Worm (Caenorhabditis elegans) whole organism, L4 larva: ENCODE data around the gene ulp-4.

Experiments used
- F44E2.7 ChIP-seq: fragments of 200-800 bp; sonication (Bioruptor generic); IDR thresholded peaks from 2 replicates; pipeline ENCODE4 v2.1.2; 2022; ENCODE audit warnings: missing genetic modification characterization, missing compliant biosample characterization
- R02D3.7 ChIP-seq: fragments of 150-350 bp; sonication (generic microtip); optimal IDR thresholded peaks from 3 replicates; lab custom pipeline; 2014; ENCODE audit warnings: missing biosample characterization, missing genetic modification characterization
- Y105C5A.15 ChIP-seq: fragments of 200-800 bp; sonication (Bioruptor generic); IDR thresholded peaks from 2 replicates; pipeline ENCODE4 v1.3.6; 2022; ENCODE audit warnings: missing genetic modification characterization, missing compliant biosample characterization
- Y48G9A.11 ChIP-seq: fragments of 200-800 bp; sonication (Bioruptor generic); IDR thresholded peaks from 2 replicates; pipeline ENCODE4 v1.3.6; 2022; ENCODE audit warnings: missing genetic modification reagents, missing genetic modification characterization, missing compliant biosample characterization
- ama-1 ChIP-seq: fragments of 150-350 bp; optimal IDR thresholded peaks from 2 replicates; lab custom pipeline; 2014; ENCODE audit warnings: inconsistent platforms, mixed read lengths
- ceh-62 ChIP-seq: sonication (generic microtip); optimal IDR thresholded peaks from 2 replicates; lab custom pipeline; 2017; ENCODE audit warnings: missing biosample characterization, missing genetic modification characterization
- cey-2 ChIP-seq: sonication (generic microtip); optimal IDR thresholded peaks from 3 replicates; lab custom pipeline; 2017; ENCODE audit warnings: missing genetic modification characterization, mild to moderate bottlenecking, missing compliant biosample characterization, antibody characterized with exemption, borderline replicate concordance; ENCODE audit not compliant: insufficient read depth
- ctbp-1 ChIP-seq: fragments of 200-800 bp; sonication (Bioruptor generic); IDR thresholded peaks from 2 replicates; pipeline ENCODE4 v1.3.6; 2022; ENCODE audit warnings: missing genetic modification reagents, missing genetic modification characterization, missing compliant biosample characterization
- daf-12 ChIP-seq: fragments of 150-350 bp; optimal IDR thresholded peaks from 2 replicates; lab custom pipeline; 2014; ENCODE audit warnings: missing biosample characterization, missing genetic modification reagents, missing genetic modification characterization
- daf-16 ChIP-seq, 3 experiments: sonication (generic microtip); optimal IDR thresholded peaks; 2 replicates each; lab custom pipeline; 2016 to 2017; ENCODE audit warnings: missing genetic modification characterization in 3 of 3, missing genetic modification reagents in 3 of 3, mild to moderate bottlenecking in 2 of 3, missing compliant biosample characterization in 2 of 3, missing biosample characterization in 1 of 3, moderate library complexity in 1 of 3
- daf-8 ChIP-seq: fragments of 200-800 bp; sonication (Bioruptor generic); IDR thresholded peaks from 2 replicates; pipeline ENCODE4 v1.3.6; 2022; ENCODE audit warnings: missing genetic modification characterization, missing compliant biosample characterization
- dmd-8 ChIP-seq: fragments of 200-800 bp; sonication (Bioruptor generic); IDR thresholded peaks from 2 replicates; pipeline ENCODE4 v1.3.6; 2022; ENCODE audit warnings: missing genetic modification characterization, missing compliant biosample characterization
- dpl-1 ChIP-seq: fragments of 150-350 bp; optimal IDR thresholded peaks from 2 replicates; lab custom pipeline; 2014; ENCODE audit warnings: missing biosample characterization, missing genetic modification reagents, missing genetic modification characterization
- egl-43 ChIP-seq: fragments of 200-800 bp; sonication (Bioruptor generic); IDR thresholded peaks from 2 replicates; pipeline ENCODE4 v1.3.6; 2022; ENCODE audit warnings: missing genetic modification reagents, missing genetic modification characterization, missing compliant biosample characterization
- hlh-11 ChIP-seq: fragments of 200-800 bp; sonication (Bioruptor generic); optimal IDR thresholded peaks from 2 replicates; lab custom pipeline; 2018; ENCODE audit warnings: mild to moderate bottlenecking, missing genetic modification characterization, missing compliant biosample characterization
- hlh-30 ChIP-seq: sonication (generic microtip); optimal IDR thresholded peaks from 2 replicates; lab custom pipeline; 2017; ENCODE audit warnings: antibody characterized with exemption, mild to moderate bottlenecking, missing genetic modification characterization, missing compliant biosample characterization; ENCODE audit not compliant: insufficient read depth
- jun-1 ChIP-seq: fragments of 150-350 bp; optimal IDR thresholded peaks from 2 replicates; lab custom pipeline; 2014; ENCODE audit warnings: missing biosample characterization, missing genetic modification reagents, missing genetic modification characterization
- lim-7 ChIP-seq: fragments of 200-800 bp; sonication (Bioruptor generic); IDR thresholded peaks from 2 replicates; pipeline ENCODE4 v1.3.6; 2022; ENCODE audit warnings: missing genetic modification characterization, missing compliant biosample characterization
- lin-13 ChIP-seq: fragments of 150-350 bp; optimal IDR thresholded peaks from 2 replicates; lab custom pipeline; 2014; ENCODE audit warnings: missing biosample characterization, missing genetic modification reagents, missing genetic modification characterization
- lin-38 ChIP-seq: fragments of 200-800 bp; sonication (Bioruptor generic); IDR thresholded peaks from 2 replicates; pipeline ENCODE4 v1.3.6; 2022; ENCODE audit warnings: missing genetic modification reagents, missing genetic modification characterization, missing compliant biosample characterization
- lin-39 ChIP-seq: fragments of 150-350 bp; optimal IDR thresholded peaks from 2 replicates; lab custom pipeline; 2014; ENCODE audit warnings: missing biosample characterization, missing genetic modification reagents, missing genetic modification characterization
- lsy-2 ChIP-seq, 2 experiments: fragments of 150-350 bp in 1 of 2; sonication (generic microtip) in 1 of 2; optimal IDR thresholded peaks; 2 replicates each; lab custom pipeline; 2014 to 2017; ENCODE audit warnings: missing biosample characterization in 2 of 2, missing genetic modification characterization in 2 of 2
- mdl-1 ChIP-seq, 2 experiments: fragments of 150-350 bp in 1 of 2; sonication (generic microtip) in 1 of 2; optimal IDR thresholded peaks; 2 replicates each; lab custom pipeline; 2014 to 2017; ENCODE audit warnings: missing biosample characterization in 2 of 2, missing genetic modification characterization in 2 of 2
- mdt-29 ChIP-seq: fragments of 200-800 bp; sonication (Bioruptor generic); IDR thresholded peaks from 2 replicates; pipeline ENCODE4 v1.3.6; 2022; ENCODE audit warnings: missing genetic modification reagents, missing genetic modification characterization, missing compliant biosample characterization
- mep-1 ChIP-seq: fragments of 150-350 bp; sonication (generic microtip); optimal IDR thresholded peaks from 3 replicates; lab custom pipeline; 2014; ENCODE audit warnings: missing biosample characterization, missing genetic modification characterization
- mes-2 ChIP-seq: sonication (generic microtip); optimal IDR thresholded peaks from 2 replicates; lab custom pipeline; 2016; ENCODE audit warnings: missing genotype, mild to moderate bottlenecking, missing genetic modification characterization, missing compliant biosample characterization; ENCODE audit not compliant: poor library complexity, severe bottlenecking
- mxl-3 ChIP-seq: fragments of 200-800 bp; sonication (Bioruptor generic); optimal IDR thresholded peaks from 2 replicates; lab custom pipeline; 2018; ENCODE audit warnings: mild to moderate bottlenecking, missing genetic modification characterization, missing compliant biosample characterization
- nhr-11 ChIP-seq: fragments of 150-350 bp; optimal IDR thresholded peaks from 2 replicates; lab custom pipeline; 2014; ENCODE audit warnings: missing biosample characterization, missing genetic modification characterization
- nhr-25 ChIP-seq: sonication (generic microtip); optimal IDR thresholded peaks from 2 replicates; lab custom pipeline; 2017; ENCODE audit warnings: missing genetic modification characterization, mild to moderate bottlenecking, missing compliant biosample characterization, antibody characterized with exemption, moderate library complexity, borderline replicate concordance; ENCODE audit not compliant: insufficient read depth
- nhr-28 ChIP-seq: fragments of 150-350 bp; optimal IDR thresholded peaks from 2 replicates; lab custom pipeline; 2014; ENCODE audit warnings: missing biosample characterization, missing genetic modification characterization
- nhr-48 ChIP-seq: sonication (generic microtip); optimal IDR thresholded peaks from 2 replicates; lab custom pipeline; 2016; ENCODE audit warnings: mild to moderate bottlenecking, missing genetic modification characterization, missing compliant biosample characterization
- pha-4 ChIP-seq, 2 experiments: fragments of 150-350 bp in 1 of 2; fragments of 200-800 bp in 1 of 2; sonication (Bioruptor generic) in 1 of 2; IDR thresholded peaks in 1 of 2; optimal IDR thresholded peaks in 1 of 2; 2 replicates each; pipeline versions ENCODE4 v1.3.6 to Lab custom; 2014 to 2022; ENCODE audit warnings: missing genetic modification characterization in 2 of 2, missing genetic modification reagents in 2 of 2, missing biosample characterization in 1 of 2, missing compliant biosample characterization in 1 of 2
- rbr-2 ChIP-seq: sonication (generic microtip); optimal IDR thresholded peaks from 2 replicates; lab custom pipeline; 2016; ENCODE audit warnings: missing genotype, missing genetic modification characterization, missing compliant biosample characterization
- saeg-2 ChIP-seq: fragments of 200-800 bp; sonication (Bioruptor generic); IDR thresholded peaks from 2 replicates; pipeline ENCODE4 v1.3.6; 2022; ENCODE audit warnings: missing genetic modification reagents, missing genetic modification characterization, missing compliant biosample characterization
- skn-1 ChIP-seq: fragments of 150-350 bp; optimal IDR thresholded peaks from 2 replicates; lab custom pipeline; 2014; ENCODE audit warnings: missing biosample characterization, missing genetic modification characterization
- spr-1 ChIP-seq: sonication (generic microtip); optimal IDR thresholded peaks from 2 replicates; lab custom pipeline; 2016; ENCODE audit warnings: mild to moderate bottlenecking, missing genetic modification characterization, missing compliant biosample characterization
- spr-3 ChIP-seq: fragments of 200-800 bp; sonication (Bioruptor generic); optimal IDR thresholded peaks from 2 replicates; lab custom pipeline; 2018; ENCODE audit warnings: mild to moderate bottlenecking, missing genetic modification characterization, missing compliant biosample characterization
- tag-97 ChIP-seq: fragments of 200-800 bp; sonication (Bioruptor generic); IDR thresholded peaks from 2 replicates; pipeline ENCODE4 v1.3.6; 2022; ENCODE audit warnings: missing genetic modification characterization, missing compliant biosample characterization
- zfp-2 ChIP-seq: sonication (generic microtip); optimal IDR thresholded peaks from 2 replicates; lab custom pipeline; 2016; ENCODE audit warnings: mild to moderate bottlenecking, missing genetic modification characterization, missing compliant biosample characterization
- ztf-11 ChIP-seq: fragments of 150-350 bp; optimal IDR thresholded peaks from 2 replicates; lab custom pipeline; 2014; ENCODE audit warnings: missing biosample characterization, missing genetic modification characterization

ulp-4 gene

DNA sequence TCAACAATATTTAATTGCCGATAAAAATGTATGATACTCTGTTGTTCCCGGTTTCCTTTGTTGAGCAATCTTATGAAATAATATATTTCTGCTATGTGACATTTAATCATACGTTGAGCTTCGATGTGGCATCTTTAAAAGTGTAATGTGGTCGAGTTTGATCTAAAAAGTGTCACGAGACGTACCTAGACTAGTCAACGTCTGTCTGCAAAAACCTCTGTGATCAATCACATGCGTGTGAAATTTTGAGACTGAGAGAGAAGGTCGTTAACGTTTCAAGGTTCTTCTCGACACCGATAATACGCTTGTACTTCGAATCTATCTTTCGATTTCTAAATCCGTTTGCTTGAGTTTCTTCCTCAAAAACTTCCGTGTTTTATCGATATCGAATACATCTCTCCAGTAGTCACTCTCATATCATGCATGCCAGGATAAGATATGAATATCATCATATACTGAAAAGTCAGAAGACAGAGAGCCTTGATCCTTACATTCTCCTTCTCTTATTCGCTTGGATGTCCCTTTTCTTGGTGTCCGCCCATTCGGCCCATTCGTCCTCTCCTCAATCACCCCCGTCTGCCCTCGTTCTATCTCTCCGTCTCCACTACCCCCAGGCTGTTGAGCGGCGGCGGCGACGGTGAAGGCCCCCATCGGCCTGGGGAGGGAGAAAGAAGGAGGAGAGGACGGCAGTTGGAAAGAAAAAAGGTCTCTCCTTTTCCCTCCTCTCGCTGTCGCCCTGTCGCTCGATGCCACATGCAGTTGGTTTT lies 1.3 kb upstream of the ulp-4 start (continued):
- TF ChIP-seq daf-16 (GFP tag; optimal IDR thresholded peaks at IDR 0.05; lab: Kevin White, UChicago) (peak in 1 of 2 experiments; percentile 30), daf-16 (tag; optimal IDR thresholded peaks at IDR 0.05; lab: Kevin White, UChicago) (peak; percentile 7), mxl-3 (GFP tag; lab: Kevin White, UChicago) (peak; percentile 74), egl-43 (GFP tag; lab: Robert Waterston, UW) (peak; percentile 72), Y48G9A.11 (no peak), dmd-8 (GFP tag; lab: Robert Waterston, UW) (0 out of 2 replicates have a peak, but pooled peaks have one; percentile 48), lim-7 (GFP tag; lab: Robert Waterston, UW) (no peak), F44E2.7 (no peak), mdl-1 (tag; optimal IDR thresholded peaks at IDR 0.05; lab: Kevin White, UChicago) (peak in 1 of 2 experiments; percentile 63), rbr-2 (tag; lab: Kevin White, UChicago) (peak; percentile 55), lin-13 (GFP tag; lab: Kevin White, UChicago) (peak; percentile 0), ctbp-1 (GFP tag; lab: Robert Waterston, UW) (peak; percentile 64), ceh-62 (tag; lab: Kevin White, UChicago) (no peak), zfp-2 (tag; lab: Kevin White, UChicago) (no peak), nhr-28 (tag; lab: Kevin White, UChicago) (peak; percentile 45), lin-38 (GFP tag; lab: Robert Waterston, UW) (peak; percentile 13; the same call in 1 of the 2 replicates), hlh-11 (peak; percentile 72), dpl-1 (GFP tag; lab: Kevin White, UChicago) (peak; percentile 30), lin-39 (no peak), daf-12 (tag; lab: Kevin White, UChicago) (no peak), skn-1 (tag; lab: Kevin White, UChicago) (no peak), R02D3.7 (tag; lab: Kevin White, UChicago) (no peak), nhr-48 (tag; lab: Kevin White, UChicago) (peak; percentile 17), Y105C5A.15 (GFP tag; lab: Robert Waterston, UW) (no peak), lsy-2 (tag; optimal IDR thresholded peaks at IDR 0.05; lab: Kevin White, UChicago) (peak; percentile 34 to 61), jun-1 (no peak), ztf-11 (no peak), mdt-29 (GFP tag; lab: Robert Waterston, UW) (no peak), nhr-25 (no peak), pha-4 (GFP tag; IDR thresholded peaks at IDR 0.05; lab: Robert Waterston, UW) (peak; percentile 70; the same call in 1 of the 2 replicates), pha-4 (tag; optimal IDR thresholded peaks at IDR 0.05; lab: Kevin White, UChicago) (no peak), daf-8 (no peak)

- TF ChIP-seq mes-2 (tag; lab: Kevin White, UChicago) = no peak
- TF ChIP-seq mep-1 (tag; lab: Kevin White, UChicago) = peak; percentile 56
- no peak for TF ChIP-seq nhr-11 (tag; lab: Kevin White, UChicago)
- no peak for TF ChIP-seq cey-2 (tag; lab: Kevin White, UChicago)
- no peak for TF ChIP-seq tag-97 (GFP tag; lab: Robert Waterston, UW)
- TF ChIP-seq spr-1 = no peak
- TF ChIP-seq ama-1 (lab: Kevin White, UChicago) = no peak
- peak; percentile 40 for TF ChIP-seq hlh-30 (tag; lab: Kevin White, UChicago)
- no peak for TF ChIP-seq saeg-2 (GFP tag; lab: Robert Waterston, UW)
- TF ChIP-seq Y48G9A.11 = no peak
- TF ChIP-seq spr-3 = no peak
- no peak; the same call in 1 of the 2 replicates for TF ChIP-seq ctbp-1 (GFP tag; lab: Robert Waterston, UW)
Observed at ce11 chrII:8129040-8129387, 746 bp upstream of the ulp-4 start.
